Fruit fly (Drosophila melanogaster) whole organism, embryonic: ENCODE results near the gene Prm.

Experiments
- BtbVII ChIP-seq: fragments of 200-800 bp; sonication (Bioruptor generic); optimal IDR thresholded peaks from 3 replicates; lab custom pipeline; 2017; ENCODE audit warnings: missing biosample characterization, mild to moderate bottlenecking, missing genetic modification characterization
- CG14667 ChIP-seq: fragments of 200-800 bp; sonication (Bioruptor generic); IDR thresholded peaks from 2 replicates; pipeline ENCODE4 v1.3.6; 2022; ENCODE audit warnings: missing biosample characterization, missing genetic modification characterization
- CrebB ChIP-seq: fragments of 200-800 bp; sonication (Bioruptor generic); optimal IDR thresholded peaks from 3 replicates; lab custom pipeline; 2018; ENCODE audit warnings: missing biosample characterization, mild to moderate bottlenecking, missing genetic modification characterization
- Sry-β ChIP-seq: fragments of 200-800 bp; sonication (Bioruptor generic); optimal IDR thresholded peaks from 2 replicates; lab custom pipeline; 2018; ENCODE audit warnings: missing biosample characterization, mild to moderate bottlenecking, missing genetic modification characterization, moderate library complexity
- pan ChIP-seq, 4 experiments: fragments of >200 bp in 3 of 4; fragments of 200-800 bp in 1 of 4; sonication (Bioruptor generic) in 1 of 4; optimal IDR thresholded peaks in 3 of 4; IDR thresholded peaks in 1 of 4; 2 replicates each; pipeline versions ENCODE4 v1.3.6 to Lab custom; 2017 to 2022; ENCODE audit warnings: missing biosample characterization in 2 of 4, missing genetic modification characterization in 2 of 4, mixed read lengths in 1 of 4
- pita ChIP-seq: fragments of 200-800 bp; sonication (Bioruptor generic); optimal IDR thresholded peaks from 2 replicates; lab custom pipeline; 2017; ENCODE audit warnings: missing biosample characterization, mild to moderate bottlenecking, missing genetic modification characterization

- TF ChIP-seq BtbVII (GFP tag; lab: Kevin White, UChicago) (no peak), pan (optimal IDR thresholded peaks at IDR 0.05; lab: Kevin White, UChicago) (no peak), pan (GFP tag; optimal IDR thresholded peaks at IDR 0.05 in 1 of 2, IDR thresholded peaks at IDR 0.05 in 1 of 2) (no peak), pita (GFP tag; lab: Kevin White, UChicago) (no peak), Sry-β (no peak), CrebB (tag; lab: Kevin White, UChicago) (no peak), CG14667 (GFP tag; lab: Robert Waterston, UW) (no peak)
These were observed 32.2 kb downstream of the Prm start for dm6 chr3L:8712913-8713312.
